Fruit fly (Drosophila melanogaster) whole organism, wandering third instar larva: ENCODE measurements around the gene Exo70.

Experiments used
- Abd-B ChIP-seq: fragments of >200 bp; optimal IDR thresholded peaks from 2 replicates; lab custom pipeline; 2017; ENCODE audit warnings: missing biosample characterization, missing genetic modification characterization
- CG32264 ChIP-seq: fragments of 200-800 bp; sonication (Bioruptor generic); optimal IDR thresholded peaks from 2 replicates; lab custom pipeline; 2016; ENCODE audit warnings: missing biosample characterization, missing genetic modification characterization
- CG9705 ChIP-seq: fragments of 200-800 bp; sonication (Bioruptor generic); optimal IDR thresholded peaks from 2 replicates; lab custom pipeline; 2018; ENCODE audit warnings: missing biosample characterization, mild to moderate bottlenecking, missing genetic modification characterization
- CrebA ChIP-seq: fragments of 200-800 bp; sonication (Bioruptor generic); optimal IDR thresholded peaks from 2 replicates; lab custom pipeline; 2016; ENCODE audit warnings: missing biosample characterization, mild to moderate bottlenecking, missing genetic modification characterization, borderline replicate concordance
- Dfd ChIP-seq: fragments of >200 bp; optimal IDR thresholded peaks from 2 replicates; lab custom pipeline; 2017; ENCODE audit warnings: missing biosample characterization, missing genetic modification characterization
- Dif ChIP-seq: fragments of 200-275, 200-300 bp; sonication (Bioruptor generic); optimal IDR thresholded peaks from 2 replicates; lab custom pipeline; 2018; ENCODE audit warnings: missing biosample characterization, missing genetic modification characterization; ENCODE audit not compliant: partially characterized antibody
- GATAd ChIP-seq: sonication (Bioruptor generic); optimal IDR thresholded peaks from 2 replicates; lab custom pipeline; 2016; ENCODE audit warnings: missing biosample characterization, missing genetic modification characterization
- HLH106 ChIP-seq: fragments of 200-800 bp; optimal IDR thresholded peaks from 3 replicates; lab custom pipeline; 2019; ENCODE audit warnings: missing biosample characterization, mild to moderate bottlenecking, missing genetic modification characterization, moderate library complexity
- Hnf4 ChIP-seq: fragments of 200-800 bp; sonication (Bioruptor generic); optimal IDR thresholded peaks from 2 replicates; lab custom pipeline; 2016; ENCODE audit warnings: missing biosample characterization, mild to moderate bottlenecking, missing genetic modification characterization
- Hr83 ChIP-seq: fragments of 200-300 bp; sonication (Bioruptor generic); optimal IDR thresholded peaks from 2 replicates; lab custom pipeline; 2016; ENCODE audit warnings: missing biosample characterization, mild to moderate bottlenecking, missing genetic modification characterization, moderate library complexity; ENCODE audit not compliant: poor library complexity, severe bottlenecking
- Jra ChIP-seq: sonication (Bioruptor generic); optimal IDR thresholded peaks from 2 replicates; lab custom pipeline; 2016; ENCODE audit warnings: missing biosample characterization, missing genetic modification characterization
- Mio ChIP-seq: sonication (Bioruptor generic); optimal IDR thresholded peaks from 2 replicates; lab custom pipeline; 2016; ENCODE audit warnings: missing biosample characterization, missing genetic modification characterization
- N ChIP-seq: fragments of >200 bp; optimal IDR thresholded peaks from 2 replicates; lab custom pipeline; 2018; ENCODE audit warnings: missing biosample characterization, missing external identifiers, missing genetic modification characterization
- OdsH ChIP-seq: fragments of 200-800 bp; sonication (Bioruptor generic); optimal IDR thresholded peaks from 2 replicates; lab custom pipeline; 2016; ENCODE audit warnings: missing biosample characterization, mild to moderate bottlenecking, missing genetic modification characterization
- Rel ChIP-seq, 2 experiments: fragments of 200-800 bp; sonication (Bioruptor generic) in 1 of 2; optimal IDR thresholded peaks; 2 replicates in 1 of 2; 3 replicates in 1 of 2; lab custom pipeline; 2016 to 2019; ENCODE audit warnings: mild to moderate bottlenecking in 2 of 2, missing biosample characterization in 2 of 2, missing genetic modification characterization in 2 of 2, moderate library complexity in 1 of 2
- Sp1 ChIP-seq: fragments of 200-800 bp; sonication (Bioruptor generic); optimal IDR thresholded peaks from 3 replicates; lab custom pipeline; 2019; ENCODE audit warnings: missing biosample characterization, mild to moderate bottlenecking, missing genetic modification characterization, moderate library complexity
- br ChIP-seq: fragments of 200-800 bp; sonication (Bioruptor generic); optimal IDR thresholded peaks from 2 replicates; lab custom pipeline; 2016; ENCODE audit warnings: missing biosample characterization, missing genetic modification characterization
- brk ChIP-seq: fragments of 200-800 bp; sonication (Bioruptor generic); optimal IDR thresholded peaks from 2 replicates; lab custom pipeline; 2016; ENCODE audit warnings: missing biosample characterization, mild to moderate bottlenecking, missing genetic modification characterization
- dl ChIP-seq, 2 experiments: fragments of 175-275, 200-275 bp in 1 of 2; fragments of 200-275 bp in 1 of 2; sonication (Bioruptor generic); optimal IDR thresholded peaks; lab custom pipeline; 2018; ENCODE audit warnings: mild to moderate bottlenecking in 2 of 2, missing biosample characterization in 2 of 2, missing genetic modification characterization in 2 of 2, moderate library complexity in 2 of 2; ENCODE audit not compliant: partially characterized antibody in 2 of 2, insufficient read depth in 1 of 2
- dmrt93B ChIP-seq: fragments of 200-800 bp; sonication (Bioruptor generic); optimal IDR thresholded peaks from 2 replicates; lab custom pipeline; 2018; ENCODE audit warnings: missing biosample characterization, mild to moderate bottlenecking, missing genetic modification characterization
- dsf ChIP-seq: sonication (Bioruptor generic); optimal IDR thresholded peaks from 2 replicates; lab custom pipeline; 2016; ENCODE audit warnings: missing biosample characterization, missing genetic modification characterization, borderline replicate concordance
- ey ChIP-seq: fragments of 200-800 bp; sonication (Bioruptor generic); optimal IDR thresholded peaks from 2 replicates; lab custom pipeline; 2016; ENCODE audit warnings: missing biosample characterization, missing genetic modification characterization
- foxo ChIP-seq, 2 experiments: fragments of 200-800 bp; sonication (Bioruptor generic); optimal IDR thresholded peaks; 2 replicates in 1 of 2; 3 replicates in 1 of 2; lab custom pipeline; 2016 to 2017; ENCODE audit warnings: missing biosample characterization in 2 of 2, missing genetic modification characterization in 2 of 2
- h ChIP-seq: fragments of 200-800 bp; sonication (Bioruptor generic); optimal IDR thresholded peaks from 3 replicates; lab custom pipeline; 2016; ENCODE audit warnings: missing biosample characterization, mild to moderate bottlenecking, missing genetic modification characterization
- jim ChIP-seq: fragments of 175-275, 200-325 bp; sonication (Bioruptor generic); optimal IDR thresholded peaks from 2 replicates; lab custom pipeline; 2016; ENCODE audit warnings: missing biosample characterization, mild to moderate bottlenecking, missing genetic modification characterization
- lola ChIP-seq: fragments of >200 bp; optimal IDR thresholded peaks from 2 replicates; lab custom pipeline; 2017; ENCODE audit warnings: missing biosample characterization, missing genetic modification characterization
- pan ChIP-seq: fragments of >200 bp; optimal IDR thresholded peaks from 2 replicates; lab custom pipeline; 2017
- sage ChIP-seq: fragments of 200-800 bp; sonication (Bioruptor generic); optimal IDR thresholded peaks from 2 replicates; lab custom pipeline; 2016; ENCODE audit warnings: missing biosample characterization, mild to moderate bottlenecking, missing genetic modification characterization
- usp ChIP-seq: fragments of >200 bp; optimal IDR thresholded peaks from 2 replicates; lab custom pipeline; 2017; ENCODE audit warnings: missing biosample characterization, missing genetic modification characterization

Exo70 gene

dm6 chr3L:8450747-8451146, 39.1 kb downstream of the Exo70 start:
- peak; percentile 75 for TF ChIP-seq Dfd (GFP tag; lab: Kevin White, UChicago)
- TF ChIP-seq Abd-B (GFP tag; lab: Kevin White, UChicago): no peak

dm6 chr3L:8451966-8452620, 40.4 kb downstream of the Exo70 start:
- TF ChIP-seq Hr83 (GFP tag; lab: Kevin White, UChicago): no peak
- TF ChIP-seq lola (GFP tag; lab: Kevin White, UChicago): no peak
- TF ChIP-seq Dif (GFP tag; lab: Kevin White, UChicago): no peak
- no peak for TF ChIP-seq dsf (GFP tag; lab: Kevin White, UChicago)
- no peak for TF ChIP-seq Hnf4 (GFP tag; lab: Kevin White, UChicago)
- TF ChIP-seq ey (GFP tag; lab: Kevin White, UChicago): no peak

DNA sequence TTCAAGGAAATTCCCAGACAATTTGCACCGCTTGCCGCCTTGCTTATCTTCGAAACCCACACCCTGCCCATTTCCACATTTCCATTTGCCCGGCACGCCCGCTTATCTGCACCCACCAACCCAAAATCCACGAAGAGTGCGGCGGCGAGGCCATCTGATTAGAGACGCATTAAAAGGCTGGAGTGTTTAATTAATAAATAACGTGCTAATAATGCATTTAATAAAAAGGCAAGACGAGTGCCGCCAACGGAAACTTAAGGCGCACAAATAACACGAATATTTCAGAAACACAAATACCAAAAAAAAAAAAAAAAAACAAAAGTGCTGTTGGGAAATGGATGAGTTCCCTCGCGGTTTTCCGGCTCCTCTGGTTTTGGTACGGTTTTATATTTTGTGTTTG, 41.3 kb downstream of the Exo70 start:
- TF ChIP-seq GATAd (GFP tag; lab: Kevin White, UChicago) (no peak), h (peak; percentile 41)

DNA sequence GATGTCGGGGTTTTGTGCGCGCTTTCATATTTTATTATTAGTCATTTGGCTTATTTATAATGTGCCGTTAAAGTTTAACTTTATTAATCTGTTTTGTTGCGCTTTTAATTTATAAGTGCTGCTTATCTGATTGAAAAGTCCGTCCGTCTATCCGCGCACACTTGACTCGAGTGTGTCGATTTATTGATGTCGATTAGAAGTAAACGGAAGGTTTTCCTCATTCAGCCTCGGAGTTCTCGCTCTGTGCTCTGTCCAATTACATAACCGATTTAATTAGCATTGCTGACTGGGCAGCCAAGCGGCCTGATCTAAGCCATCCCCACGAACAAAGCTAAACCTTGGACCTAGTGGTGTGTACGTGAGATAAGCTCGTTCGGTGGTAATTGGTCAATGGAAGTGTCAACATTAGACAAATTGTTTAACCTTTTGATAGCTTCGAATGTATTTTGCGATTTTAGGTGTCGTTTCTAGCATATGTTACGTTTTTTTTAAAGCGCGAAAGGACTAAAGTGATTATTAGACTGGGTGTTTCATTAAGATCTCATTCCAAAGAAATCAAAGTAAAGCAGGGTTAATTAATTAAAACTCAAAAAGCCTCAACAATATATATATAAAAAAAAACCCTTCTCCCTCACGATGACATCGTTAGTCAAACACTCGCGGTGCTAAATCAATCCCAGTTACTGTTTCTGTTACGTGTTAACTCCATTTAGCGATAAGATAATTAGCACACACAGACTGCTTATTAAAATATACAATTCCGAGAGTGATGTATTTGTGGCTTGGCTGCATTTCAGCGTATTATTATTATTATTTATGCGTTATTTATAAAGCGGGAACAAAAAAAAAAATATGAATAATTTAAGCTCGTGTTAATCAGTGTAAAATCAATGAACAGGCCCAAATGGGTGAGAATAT, 42.1 kb downstream of the Exo70 start:
- TF ChIP-seq GATAd (GFP tag; lab: Kevin White, UChicago) (no peak), Rel (GFP tag; optimal IDR thresholded peaks at IDR 0.05; lab: Kevin White, UChicago) (no peak), Rel (tag; optimal IDR thresholded peaks at IDR 0.05; lab: Kevin White, UChicago) (no peak), sage (peak; percentile 56), CG9705 (no peak), brk (peak; percentile 15), dmrt93B (no peak), CG32264 (GFP tag; lab: Kevin White, UChicago) (no peak), foxo (GFP tag; optimal IDR thresholded peaks at IDR 0.05; lab: Kevin White, UChicago) (peak in 1 of 2 experiments; percentile 36), dsf (GFP tag; lab: Kevin White, UChicago) (no peak), lola (GFP tag; lab: Kevin White, UChicago) (no peak), usp (GFP tag; lab: Kevin White, UChicago) (no peak), Jra (GFP tag; lab: Kevin White, UChicago) (no peak), ey (GFP tag; lab: Kevin White, UChicago) (no peak), br (GFP tag; lab: Kevin White, UChicago) (peak; percentile 16), Dif (GFP tag; lab: Kevin White, UChicago) (no peak), N (GFP tag; lab: Kevin White, UChicago) (no peak), dl (GFP tag; optimal IDR thresholded peaks at IDR 0.05; lab: Kevin White, UChicago; ENCODE audit: insufficient read depth in 1 of 2, partially characterized antibody in 2 of 2) (no peak), Mio (no peak), Dfd (GFP tag; lab: Kevin White, UChicago) (no peak), CrebA (GFP tag; lab: Kevin White, UChicago) (no peak), OdsH (GFP tag; lab: Kevin White, UChicago) (no peak), h (peak; percentile 47), pan (lab: Kevin White, UChicago) (no peak), jim (GFP tag; lab: Kevin White, UChicago) (no peak), Hr83 (GFP tag; lab: Kevin White, UChicago) (no peak), HLH106 (tag; lab: Kevin White, UChicago) (no peak), Hnf4 (GFP tag; lab: Kevin White, UChicago) (peak; percentile 6), Sp1 (GFP tag; lab: Kevin White, UChicago) (no peak)
